Worm (Caenorhabditis elegans) whole organism, L3 larva: ENCODE data around the gene scyl-1.

ENCODE experiments used
- ZK546.5 ChIP-seq: sonication (generic microtip); optimal IDR thresholded peaks from 2 replicates; lab custom pipeline; 2017; ENCODE audit warnings: missing biosample characterization, missing genetic modification characterization
- ceh-82 ChIP-seq: fragments of 150-350 bp; optimal IDR thresholded peaks from 2 replicates; lab custom pipeline; 2014; ENCODE audit warnings: missing biosample characterization, missing genetic modification characterization
- ceh-9 ChIP-seq: sonication (generic microtip); optimal IDR thresholded peaks from 2 replicates; lab custom pipeline; 2018; ENCODE audit warnings: missing biosample characterization, missing genetic modification characterization
- egl-27 ChIP-seq: sonication (generic microtip); optimal IDR thresholded peaks from 4 replicates; lab custom pipeline; 2017; ENCODE audit warnings: missing biosample characterization, missing genetic modification reagents, missing genetic modification characterization
- egl-5 ChIP-seq: fragments of 150-350 bp; optimal IDR thresholded peaks from 2 replicates; lab custom pipeline; 2017; ENCODE audit warnings: missing biosample characterization, missing genetic modification reagents, missing genetic modification characterization, inconsistent platforms
- elt-2 ChIP-seq: sonication (generic microtip); optimal IDR thresholded peaks from 2 replicates; lab custom pipeline; 2016; ENCODE audit warnings: missing genetic modification reagents, mild to moderate bottlenecking, missing genetic modification characterization, missing compliant biosample characterization
- fos-1 ChIP-seq: fragments of 150-350 bp; optimal IDR thresholded peaks from 2 replicates; lab custom pipeline; 2014; ENCODE audit warnings: missing biosample characterization, missing genetic modification characterization
- jun-1 ChIP-seq: fragments of 150-350 bp; optimal IDR thresholded peaks from 2 replicates; lab custom pipeline; 2014; ENCODE audit warnings: missing biosample characterization, missing genetic modification reagents, missing genetic modification characterization
- lin-39 ChIP-seq: fragments of 150-350 bp; optimal IDR thresholded peaks from 2 replicates; lab custom pipeline; 2018; ENCODE audit warnings: missing biosample characterization, missing genetic modification reagents, missing genetic modification characterization
- nhr-76 ChIP-seq: fragments of 150-350 bp; sonication (generic microtip); optimal IDR thresholded peaks from 5 replicates; lab custom pipeline; 2014; ENCODE audit warnings: missing biosample characterization, missing genetic modification characterization
- nhr-77 ChIP-seq: fragments of 150-350 bp; optimal IDR thresholded peaks from 2 replicates; lab custom pipeline; 2014; ENCODE audit warnings: missing biosample characterization, missing genetic modification characterization
- pqm-1 ChIP-seq: fragments of 150-350 bp; optimal IDR thresholded peaks from 2 replicates; lab custom pipeline; 2017; ENCODE audit warnings: missing biosample characterization, missing genetic modification characterization, inconsistent platforms
- unc-62 ChIP-seq: fragments of 150-350 bp; sonication (generic microtip); optimal IDR thresholded peaks from 4 replicates; lab custom pipeline; 2014; ENCODE audit warnings: missing biosample characterization, missing genetic modification reagents, missing genetic modification characterization
- ztf-4 ChIP-seq: fragments of 150-350 bp; optimal IDR thresholded peaks from 2 replicates; lab custom pipeline; 2014; ENCODE audit warnings: missing biosample characterization, missing genetic modification characterization

DNA sequence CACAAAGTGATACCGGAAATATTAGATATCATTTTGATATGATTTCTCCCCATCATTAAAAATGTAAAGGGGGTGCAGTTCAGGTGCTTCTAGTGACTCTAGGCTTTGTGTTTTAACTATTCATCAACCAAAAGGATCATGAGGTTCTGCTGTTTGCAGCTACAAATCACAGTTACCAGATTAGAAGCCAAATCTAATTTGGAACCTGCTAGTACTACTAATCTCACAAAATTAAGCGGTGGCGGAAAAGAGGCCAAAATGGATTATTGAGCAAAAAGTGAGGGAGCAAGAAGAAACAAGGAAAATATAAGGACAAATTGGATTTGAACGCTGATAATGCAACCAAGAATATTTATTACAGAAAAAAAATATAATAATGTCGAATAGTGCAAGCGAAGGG lies 32.6 kb upstream of the scyl-1 start:
- TF ChIP-seq ceh-9 (tag; lab: Kevin White, UChicago): no peak
- TF ChIP-seq pqm-1 (tag; lab: Kevin White, UChicago): no peak
- TF ChIP-seq unc-62 (GFP tag; lab: Kevin White, UChicago): no peak
- TF ChIP-seq ZK546.5: no peak
- TF ChIP-seq egl-27 (tag; lab: Kevin White, UChicago): no peak
- TF ChIP-seq elt-2 (tag; lab: Kevin White, UChicago): no peak
- TF ChIP-seq nhr-76: no peak
- no peak for TF ChIP-seq ztf-4
- no peak for TF ChIP-seq lin-39
- TF ChIP-seq jun-1 (tag; lab: Kevin White, UChicago): no peak
- TF ChIP-seq nhr-77 (tag; lab: Kevin White, UChicago): no peak
- no peak for TF ChIP-seq fos-1
- TF ChIP-seq egl-5: no peak
- TF ChIP-seq ceh-82: no peak
